Worm (Caenorhabditis elegans) whole organism, L2 larva: ENCODE data around the gene mab-23.

Source experiments
- F13H6.1 ChIP-seq: sonication (generic microtip); optimal IDR thresholded peaks from 2 replicates; lab custom pipeline; 2016; ENCODE audit warnings: missing genetic modification characterization, missing compliant biosample characterization
- R02D3.7 ChIP-seq: fragments of 150-350 bp; optimal IDR thresholded peaks from 2 replicates; lab custom pipeline; 2014; ENCODE audit warnings: missing biosample characterization, missing genetic modification characterization
- aly-2 ChIP-seq: fragments of 150-350 bp; optimal IDR thresholded peaks from 2 replicates; lab custom pipeline; 2014; ENCODE audit warnings: missing biosample characterization, missing genetic modification characterization
- ama-1 ChIP-seq: fragments of 150-350 bp; optimal IDR thresholded peaks from 2 replicates; lab custom pipeline; 2018; ENCODE audit warnings: inconsistent platforms
- blmp-1 ChIP-seq: sonication (generic microtip); optimal IDR thresholded peaks from 2 replicates; lab custom pipeline; 2017; ENCODE audit warnings: missing genetic modification characterization, mild to moderate bottlenecking, missing compliant biosample characterization, antibody characterized with exemption, moderate library complexity; ENCODE audit not compliant: insufficient read depth
- ceh-16 ChIP-seq: fragments of 150-350 bp; optimal IDR thresholded peaks from 2 replicates; lab custom pipeline; 2014; ENCODE audit warnings: missing biosample characterization, missing genetic modification characterization
- crh-2 ChIP-seq: sonication (generic microtip); optimal IDR thresholded peaks from 2 replicates; lab custom pipeline; 2017; ENCODE audit warnings: missing biosample characterization, missing genetic modification characterization
- dmd-4 ChIP-seq: sonication (generic microtip); optimal IDR thresholded peaks from 2 replicates; lab custom pipeline; 2017; ENCODE audit warnings: missing biosample characterization, missing genetic modification characterization
- egl-27 ChIP-seq: sonication (generic microtip); optimal IDR thresholded peaks from 3 replicates; lab custom pipeline; 2017; ENCODE audit warnings: missing biosample characterization, missing genetic modification reagents, missing genetic modification characterization
- elt-1 ChIP-seq: fragments of 150-350 bp; optimal IDR thresholded peaks from 2 replicates; lab custom pipeline; 2014; ENCODE audit warnings: missing biosample characterization, missing genetic modification characterization
- fos-1 ChIP-seq: fragments of 150-350 bp; optimal IDR thresholded peaks from 2 replicates; lab custom pipeline; 2014; ENCODE audit warnings: missing biosample characterization, missing genetic modification characterization
- gmeb-1 ChIP-seq: fragments of 150-350 bp; optimal IDR thresholded peaks from 2 replicates; lab custom pipeline; 2014; ENCODE audit warnings: missing biosample characterization, missing genetic modification characterization
- lin-11 ChIP-seq: fragments of 150-350 bp; sonication (generic microtip); optimal IDR thresholded peaks from 2 replicates; lab custom pipeline; 2014; ENCODE audit warnings: missing biosample characterization, missing genetic modification characterization, inconsistent platforms, mixed read lengths
- lin-13 ChIP-seq: fragments of 150-350 bp; optimal IDR thresholded peaks from 2 replicates; lab custom pipeline; 2014; ENCODE audit warnings: missing biosample characterization, missing genetic modification reagents, missing genetic modification characterization
- lin-39 ChIP-seq: fragments of 150-350 bp; optimal IDR thresholded peaks from 2 replicates; lab custom pipeline; 2014; ENCODE audit warnings: missing biosample characterization, missing genetic modification reagents, missing genetic modification characterization
- lsy-2 ChIP-seq, 2 experiments: fragments of 150-350 bp in 1 of 2; sonication (generic microtip) in 1 of 2; optimal IDR thresholded peaks; 2 replicates each; lab custom pipeline; 2014 to 2017; ENCODE audit warnings: missing biosample characterization in 2 of 2, missing genetic modification characterization in 2 of 2
- mab-5 ChIP-seq: fragments of 150-350 bp; optimal IDR thresholded peaks from 2 replicates; lab custom pipeline; 2014; ENCODE audit warnings: missing biosample characterization, missing genetic modification characterization
- nhr-11 ChIP-seq: fragments of 150-350 bp; optimal IDR thresholded peaks from 2 replicates; lab custom pipeline; 2014; ENCODE audit warnings: missing biosample characterization, missing genetic modification characterization
- nhr-12 ChIP-seq: fragments of 150-350 bp; optimal IDR thresholded peaks from 2 replicates; lab custom pipeline; 2014; ENCODE audit warnings: missing biosample characterization, missing genetic modification characterization
- nhr-129 ChIP-seq: fragments of 150-350 bp; optimal IDR thresholded peaks from 2 replicates; lab custom pipeline; 2014; ENCODE audit warnings: missing biosample characterization, missing genetic modification characterization
- nhr-21 ChIP-seq: fragments of 150-350 bp; optimal IDR thresholded peaks from 2 replicates; lab custom pipeline; 2014; ENCODE audit warnings: missing biosample characterization, missing genetic modification characterization
- nhr-23 ChIP-seq: fragments of 150-350 bp; optimal IDR thresholded peaks from 2 replicates; lab custom pipeline; 2014; ENCODE audit warnings: missing biosample characterization, missing genetic modification reagents, missing genetic modification characterization
- nhr-25 ChIP-seq: fragments of 150-350 bp; sonication (generic microtip); optimal IDR thresholded peaks from 3 replicates; lab custom pipeline; 2014; ENCODE audit warnings: missing biosample characterization, missing genetic modification characterization
- nhr-6 ChIP-seq: fragments of 150-350 bp; optimal IDR thresholded peaks from 2 replicates; lab custom pipeline; 2014; ENCODE audit warnings: missing biosample characterization, missing genetic modification characterization
- nhr-77 ChIP-seq: fragments of 150-350 bp; optimal IDR thresholded peaks from 2 replicates; lab custom pipeline; 2014; ENCODE audit warnings: missing biosample characterization, missing genetic modification characterization
- sem-4 ChIP-seq: fragments of 150-350 bp; optimal IDR thresholded peaks from 2 replicates; lab custom pipeline; 2014; ENCODE audit warnings: missing biosample characterization, missing genetic modification reagents, missing genetic modification characterization
- snpc-4 ChIP-seq: fragments of 150-350 bp; optimal IDR thresholded peaks from 2 replicates; lab custom pipeline; 2014; ENCODE audit warnings: missing biosample characterization, missing genetic modification characterization
- unc-39 ChIP-seq: fragments of 150-350 bp; optimal IDR thresholded peaks from 2 replicates; lab custom pipeline; 2014; ENCODE audit warnings: missing biosample characterization, missing genetic modification characterization
- unc-55 ChIP-seq: fragments of 150-350 bp; sonication (generic microtip); optimal IDR thresholded peaks from 3 replicates; lab custom pipeline; 2014; ENCODE audit warnings: missing biosample characterization, missing genetic modification reagents, missing genetic modification characterization
- unc-62 ChIP-seq: fragments of 150-350 bp; optimal IDR thresholded peaks from 2 replicates; lab custom pipeline; 2014; ENCODE audit warnings: missing biosample characterization, missing genetic modification reagents, missing genetic modification characterization
- zag-1 ChIP-seq: fragments of 150-350 bp; optimal IDR thresholded peaks from 2 replicates; lab custom pipeline; 2014; ENCODE audit warnings: missing biosample characterization, missing genetic modification characterization
- ztf-1 ChIP-seq: fragments of 200-800 bp; sonication (Bioruptor generic); conservative IDR thresholded peaks from 2 replicates; pipeline ENCODE4 v1.3.6; 2022; ENCODE audit warnings: missing genetic modification characterization, missing compliant biosample characterization

The mab-23 gene

DNA sequence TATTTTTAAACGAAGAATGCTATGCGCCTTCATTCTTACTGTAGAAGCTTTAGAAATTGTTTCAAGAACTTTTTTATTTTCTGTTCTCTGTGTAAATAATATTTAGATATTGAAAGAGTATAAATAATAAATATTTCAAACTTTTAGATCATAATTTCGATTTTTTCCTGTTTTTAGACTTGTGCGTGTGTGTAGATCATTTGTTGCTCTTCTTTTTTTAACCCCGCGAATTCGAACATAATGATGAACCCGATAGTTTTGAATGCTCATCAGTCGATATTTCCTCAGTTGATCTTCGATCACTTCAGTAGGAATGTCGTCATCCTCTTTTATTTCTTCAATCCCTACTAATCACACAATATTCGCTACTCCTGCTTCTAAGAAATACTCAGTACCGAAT, 35.6 kb upstream of the mab-23 start, which contains the start of gene T21C9.13:
Gene T21C9.13 (plus strand): TSS at position 33 of the 400 bp plus-strand sequence.
- TF ChIP-seq sem-4 (no peak), unc-39 (tag; lab: Kevin White, UChicago) (no peak), crh-2 (tag; lab: Kevin White, UChicago) (no peak), nhr-6 (tag; lab: Kevin White, UChicago) (no peak), lsy-2 (tag; optimal IDR thresholded peaks at IDR 0.05; lab: Kevin White, UChicago) (no peak), unc-62 (no peak), nhr-77 (tag; lab: Kevin White, UChicago) (no peak), lin-13 (GFP tag; lab: Kevin White, UChicago) (no peak), nhr-25 (tag; lab: Kevin White, UChicago) (no peak), blmp-1 (tag; lab: Kevin White, UChicago) (no peak), snpc-4 (tag; lab: Kevin White, UChicago) (no peak), mab-5 (tag; lab: Kevin White, UChicago) (no peak), aly-2 (tag; lab: Kevin White, UChicago) (no peak), dmd-4 (no peak), R02D3.7 (tag; lab: Kevin White, UChicago) (no peak), nhr-11 (tag; lab: Kevin White, UChicago) (no peak)

DNA sequence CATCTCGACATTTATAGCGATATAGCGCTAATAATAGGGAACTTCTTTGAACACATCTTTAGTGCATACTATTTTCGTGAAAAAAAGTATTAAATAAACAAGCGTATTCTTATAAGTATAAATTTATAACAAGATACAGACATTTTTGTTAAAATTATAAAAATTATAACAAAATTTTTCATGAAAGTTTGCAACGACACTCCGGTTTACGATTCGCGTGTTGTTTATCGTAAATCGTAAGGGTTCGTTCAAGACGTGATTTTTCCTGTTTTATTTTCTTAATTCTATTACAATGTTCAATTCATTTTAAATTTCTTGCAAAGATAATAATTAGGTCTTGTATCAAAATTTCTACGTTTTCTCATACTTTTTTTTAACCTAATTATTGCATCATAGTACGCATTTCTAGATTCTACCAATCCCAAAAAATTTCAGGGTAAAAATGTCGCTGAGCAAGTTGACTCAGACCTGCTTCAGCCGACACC, 34.1 kb upstream of the mab-23 start, which contains the start of gene scpl-4:
Gene scpl-4 (plus strand): TSS at position 435 of the 485 bp plus-strand sequence.
- TF ChIP-seq unc-55 (GFP tag; lab: Kevin White, UChicago) (peak; percentile 36), ztf-1 (GFP tag; lab: Robert Waterston, UW) (no peak)

DNA sequence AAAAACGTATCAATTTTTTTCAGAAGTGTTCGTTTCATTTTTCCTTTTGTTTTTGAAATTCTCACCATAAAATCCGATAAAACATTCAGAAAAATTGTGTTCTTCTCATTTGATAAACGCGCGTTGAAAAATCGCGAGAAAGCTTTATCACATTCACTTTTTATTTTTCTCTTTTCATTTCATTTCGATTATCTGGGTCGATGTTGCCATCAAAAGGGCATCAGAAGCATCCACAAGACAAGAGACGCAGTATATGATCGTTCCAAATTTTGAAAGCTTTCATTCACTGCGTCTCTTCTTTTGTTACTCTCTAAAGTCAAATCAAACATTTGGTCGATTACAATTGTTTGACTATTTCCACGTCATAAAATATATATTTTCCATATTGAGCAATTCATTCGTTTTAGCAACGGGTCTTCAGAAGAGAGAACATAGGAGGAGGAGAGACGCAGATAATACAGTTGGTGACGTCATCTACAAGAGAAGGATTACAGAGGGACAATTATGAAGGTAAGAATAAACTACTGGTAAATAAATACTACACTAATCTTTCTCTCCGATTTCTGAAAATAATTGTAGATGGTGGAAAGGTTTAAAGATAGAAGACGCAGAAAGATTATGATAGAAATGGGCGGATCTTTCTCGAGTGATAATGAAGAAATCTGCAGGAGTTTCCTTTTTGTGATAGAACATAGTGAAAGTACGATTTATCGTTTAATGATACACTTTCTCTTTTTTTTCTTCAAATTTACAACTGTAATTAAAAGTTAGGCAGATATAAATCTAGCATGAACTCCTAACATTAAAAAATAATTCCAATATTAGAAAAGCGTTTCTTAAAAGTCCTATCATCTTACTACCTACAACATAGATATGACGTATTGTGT, 30.6 kb upstream of the mab-23 start, which contains the start of gene H27A22.1:
Gene H27A22.1 (plus strand): TSS at position 505 of the 887 bp plus-strand sequence.
- TF ChIP-seq egl-27 (tag; lab: Kevin White, UChicago) (no peak), nhr-25 (tag; lab: Kevin White, UChicago) (peak; percentile 9), blmp-1 (tag; lab: Kevin White, UChicago) (peak; percentile 95)

ce11 chrV:10615496-10615895, 17.4 kb upstream of the mab-23 start, which contains the start of gene H09F14.1:
TSS of gene H09F14.1 (minus strand) at chrV:10615596.
- TF ChIP-seq elt-1 (tag; lab: Kevin White, UChicago): no peak
- no peak for TF ChIP-seq gmeb-1
- no peak for TF ChIP-seq nhr-129 (tag; lab: Kevin White, UChicago)
- TF ChIP-seq R02D3.7 (tag; lab: Kevin White, UChicago): no peak
- TF ChIP-seq ama-1 (lab: Kevin White, UChicago): no peak
- TF ChIP-seq nhr-21: no peak
- no peak for TF ChIP-seq lin-11 (tag; lab: Kevin White, UChicago)
- TF ChIP-seq nhr-25 (tag; lab: Kevin White, UChicago): no peak
- TF ChIP-seq fos-1 (tag; lab: Kevin White, UChicago): no peak
- no peak for TF ChIP-seq lin-39
- no peak for TF ChIP-seq crh-2 (tag; lab: Kevin White, UChicago)
- no peak for TF ChIP-seq lin-13 (GFP tag; lab: Kevin White, UChicago)
- TF ChIP-seq zag-1 (tag; lab: Kevin White, UChicago): no peak

ce11 chrV:10630497-10630896, 2.4 kb upstream of the mab-23 start:
- no peak for TF ChIP-seq nhr-12 (tag; lab: Kevin White, UChicago)
- no peak for TF ChIP-seq nhr-6 (tag; lab: Kevin White, UChicago)
- no peak for TF ChIP-seq ceh-16
- no peak for TF ChIP-seq F13H6.1 (tag; lab: Kevin White, UChicago)
- no peak for TF ChIP-seq nhr-23
- TF ChIP-seq unc-39 (tag; lab: Kevin White, UChicago): no peak
- TF ChIP-seq R02D3.7 (tag; lab: Kevin White, UChicago): no peak
- TF ChIP-seq, all 48 proteins: peak for 0
